Fruit fly (Drosophila melanogaster): ENCODE data around the gene CG17028.

The CG17028 gene

dm6 chr3L:15978224-15978623 is at the start of gene CG17028:
TSS of gene CG17028 (plus strand) at chr3L:15978524.
- no peak for TF ChIP-seq Vsx2 (GFP tag; optimal IDR thresholded peaks at IDR 0.05; ENCODE audit: partially characterized antibody)

dm6 chr3L:15940823-15941222 is 37.5 kb upstream of the CG17028 start:
- TF ChIP-seq woc (GFP tag; optimal IDR thresholded peaks at IDR 0.05) (peak; percentile 70), Dif (GFP tag; optimal IDR thresholded peaks at IDR 0.05; ENCODE audit: partially characterized antibody) (no peak), fru (GFP tag; optimal IDR thresholded peaks at IDR 0.05) (peak; percentile 76), dmrt93B (GFP tag; optimal IDR thresholded peaks at IDR 0.05) (peak; percentile 77), GATAd (GFP tag; optimal IDR thresholded peaks at IDR 0.05) (peak; percentile 43), brk (GFP tag; optimal IDR thresholded peaks at IDR 0.05) (peak; percentile 63), HLH106 (tag; optimal IDR thresholded peaks at IDR 0.05) (peak; percentile 91), Myc (optimal IDR thresholded peaks at IDR 0.05) (no peak), usp (GFP tag; optimal IDR thresholded peaks at IDR 0.05) (no peak), lola (GFP tag; optimal IDR thresholded peaks at IDR 0.05) (no peak), Mio (GFP tag; optimal IDR thresholded peaks at IDR 0.05) (no peak), Rel (GFP tag; optimal IDR thresholded peaks at IDR 0.05) (no peak), Rel (tag; optimal IDR thresholded peaks at IDR 0.05) (no peak), ey (GFP tag; optimal IDR thresholded peaks at IDR 0.05) (peak; percentile 87), Hnf4 (GFP tag; optimal IDR thresholded peaks at IDR 0.05) (peak; percentile 80), br (GFP tag; optimal IDR thresholded peaks at IDR 0.05) (peak; percentile 88), Vsx2 (GFP tag; optimal IDR thresholded peaks at IDR 0.05; ENCODE audit: partially characterized antibody) (no peak), Jra (GFP tag; optimal IDR thresholded peaks at IDR 0.05) (peak; percentile 29), Hr83 (GFP tag; optimal IDR thresholded peaks at IDR 0.05; ENCODE audit: poor library complexity, severe bottlenecking) (no peak), OdsH (GFP tag; optimal IDR thresholded peaks at IDR 0.05) (peak; percentile 89), CrebA (GFP tag; optimal IDR thresholded peaks at IDR 0.05; ENCODE audit: borderline replicate concordance) (no peak), Hr78 (GFP tag; optimal IDR thresholded peaks at IDR 0.05) (no peak), tai (GFP tag; optimal IDR thresholded peaks at IDR 0.05) (no peak), Dfd (GFP tag; optimal IDR thresholded peaks at IDR 0.05) (no peak), sage (GFP tag; optimal IDR thresholded peaks at IDR 0.05) (peak; percentile 80), dl (GFP tag; optimal IDR thresholded peaks at IDR 0.05; ENCODE audit: insufficient read depth in 1 of 2, partially characterized antibody in 2 of 2) (no peak), psq (GFP tag; optimal IDR thresholded peaks at IDR 0.05) (peak; percentile 74), h (GFP tag; optimal IDR thresholded peaks at IDR 0.05) (peak; percentile 92), Abd-B (GFP tag; optimal IDR thresholded peaks at IDR 0.05) (no peak), jim (GFP tag; optimal IDR thresholded peaks at IDR 0.05) (no peak), pan (optimal IDR thresholded peaks at IDR 0.05) (no peak), Sp1 (GFP tag; optimal IDR thresholded peaks at IDR 0.05) (peak; percentile 86), CG9705 (GFP tag; optimal IDR thresholded peaks at IDR 0.05) (peak; percentile 72), CG32264 (GFP tag; optimal IDR thresholded peaks at IDR 0.05) (no peak), sv (GFP tag; optimal IDR thresholded peaks at IDR 0.05) (no peak), foxo (GFP tag; optimal IDR thresholded peaks at IDR 0.05) (peak in 1 of 2 experiments; percentile 83), N (GFP tag; optimal IDR thresholded peaks at IDR 0.05) (no peak), rgr (GFP tag; optimal IDR thresholded peaks at IDR 0.05) (peak; percentile 88), dsf (GFP tag; optimal IDR thresholded peaks at IDR 0.05; ENCODE audit: borderline replicate concordance) (peak; percentile 39)

dm6 chr3L:15952287-15952686 is 26.0 kb upstream of the CG17028 start:
- TF ChIP-seq tai (GFP tag; optimal IDR thresholded peaks at IDR 0.05) = no peak
- no peak for TF ChIP-seq br (GFP tag; optimal IDR thresholded peaks at IDR 0.05)
- TF ChIP-seq psq (GFP tag; optimal IDR thresholded peaks at IDR 0.05) = no peak
- no peak for TF ChIP-seq fru (GFP tag; optimal IDR thresholded peaks at IDR 0.05)
- no peak for TF ChIP-seq dmrt93B (GFP tag; optimal IDR thresholded peaks at IDR 0.05)
- TF ChIP-seq sage (GFP tag; optimal IDR thresholded peaks at IDR 0.05) = no peak
- no peak for TF ChIP-seq HLH106 (tag; optimal IDR thresholded peaks at IDR 0.05)
- TF ChIP-seq OdsH (GFP tag; optimal IDR thresholded peaks at IDR 0.05) = no peak
- TF ChIP-seq sv (GFP tag; optimal IDR thresholded peaks at IDR 0.05) = no peak
- no peak for TF ChIP-seq Dfd (GFP tag; optimal IDR thresholded peaks at IDR 0.05)
- TF ChIP-seq dl (GFP tag; optimal IDR thresholded peaks at IDR 0.05; ENCODE audit: insufficient read depth in 1 of 2, partially characterized antibody in 2 of 2) = no peak
- no peak for TF ChIP-seq Hr83 (GFP tag; optimal IDR thresholded peaks at IDR 0.05; ENCODE audit: poor library complexity, severe bottlenecking)
- TF ChIP-seq CG32264 (GFP tag; optimal IDR thresholded peaks at IDR 0.05) = no peak
- no peak for TF ChIP-seq Jra (GFP tag; optimal IDR thresholded peaks at IDR 0.05)
